Fruit fly (Drosophila melanogaster): ENCODE results near the gene ham.

ham gene

DNA sequence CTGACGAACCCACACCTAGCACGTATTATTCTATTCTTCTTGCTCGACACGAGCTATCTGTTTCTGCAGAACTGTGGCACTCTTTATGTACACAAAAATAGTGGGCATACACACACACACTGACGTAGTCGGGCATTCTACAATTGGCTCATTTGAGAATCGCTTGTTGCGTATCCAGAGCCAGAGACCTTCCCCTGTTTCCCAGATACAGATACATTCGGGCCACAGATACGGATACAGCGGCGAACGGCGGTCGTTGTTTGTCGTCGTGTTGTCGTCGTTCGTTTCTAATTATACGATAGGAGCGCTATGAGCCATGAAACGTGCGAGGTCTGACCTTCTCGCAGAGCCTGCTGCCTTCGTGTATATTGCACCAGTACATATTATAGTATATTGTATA is 55.5 kb downstream of the ham start:
- no peak for TF ChIP-seq CG17801 (GFP tag; optimal IDR thresholded peaks at IDR 0.05; ENCODE audit: partially characterized antibody)

DNA sequence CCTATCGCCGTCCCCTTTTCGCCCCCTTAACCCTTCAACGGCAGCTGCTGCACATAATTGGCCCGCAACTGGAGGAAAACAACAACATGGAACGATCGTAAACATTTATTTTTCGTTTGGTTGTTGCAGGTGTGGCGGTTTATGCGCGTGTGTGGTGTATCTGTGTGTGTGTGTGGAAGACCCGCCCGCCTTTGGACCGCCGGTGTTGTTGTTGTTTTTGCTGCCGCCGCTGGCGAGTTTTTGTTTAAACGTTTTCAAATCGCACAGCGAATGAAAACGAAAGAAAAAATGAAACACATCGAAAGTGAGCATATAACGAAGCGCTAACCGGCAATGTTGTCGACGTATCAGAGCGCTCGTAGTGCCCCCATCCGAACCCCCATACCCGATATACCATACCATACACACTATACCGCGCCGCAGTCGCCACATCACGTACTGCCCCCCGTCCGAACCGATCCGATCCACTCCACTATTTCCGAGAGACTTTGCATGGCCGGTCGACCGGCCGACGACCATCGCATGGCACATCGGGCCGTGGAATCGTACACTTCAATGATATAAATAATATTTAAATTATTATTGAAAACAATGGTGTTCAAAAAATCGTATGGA is 57.0 kb downstream of the ham start:
- no peak for TF ChIP-seq CG17801 (GFP tag; optimal IDR thresholded peaks at IDR 0.05; ENCODE audit: partially characterized antibody)

DNA sequence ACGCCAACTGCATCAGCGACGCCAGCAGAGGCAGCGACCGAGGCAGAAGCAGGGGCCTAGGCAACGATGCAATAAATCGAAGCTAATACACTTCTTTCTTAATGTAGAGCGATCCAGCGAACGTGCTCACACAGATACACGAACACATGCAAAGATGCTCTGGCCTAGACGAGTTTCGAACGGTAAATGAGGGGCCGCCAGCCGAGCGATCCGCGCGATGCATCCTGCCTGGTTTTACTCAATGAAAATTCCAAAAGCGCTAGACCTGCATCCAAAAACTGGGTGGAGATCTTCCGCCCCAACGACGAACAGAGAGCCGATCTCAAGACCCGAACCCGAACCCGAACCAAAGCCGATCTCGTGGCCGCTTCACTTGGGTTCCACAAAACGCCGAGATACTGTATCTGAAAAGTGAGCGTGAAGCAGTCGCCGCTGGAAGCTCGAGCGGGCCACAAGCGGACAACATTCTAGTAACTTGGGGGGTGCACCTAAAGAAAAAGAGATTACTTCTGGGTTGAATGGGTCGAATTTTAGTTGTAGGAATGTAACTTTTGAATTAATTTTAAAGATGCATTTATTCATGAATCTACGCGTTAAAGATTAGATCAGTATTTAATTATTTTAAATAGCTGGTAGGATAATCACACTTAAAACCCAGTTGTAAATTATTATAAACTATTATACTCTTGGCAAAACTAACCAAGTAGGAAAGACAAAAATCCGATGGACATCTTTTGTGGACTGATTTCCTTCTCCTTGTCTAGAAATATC is 59.8 kb downstream of the ham start:
- no peak for TF ChIP-seq CG17801 (GFP tag; optimal IDR thresholded peaks at IDR 0.05; ENCODE audit: partially characterized antibody)

DNA sequence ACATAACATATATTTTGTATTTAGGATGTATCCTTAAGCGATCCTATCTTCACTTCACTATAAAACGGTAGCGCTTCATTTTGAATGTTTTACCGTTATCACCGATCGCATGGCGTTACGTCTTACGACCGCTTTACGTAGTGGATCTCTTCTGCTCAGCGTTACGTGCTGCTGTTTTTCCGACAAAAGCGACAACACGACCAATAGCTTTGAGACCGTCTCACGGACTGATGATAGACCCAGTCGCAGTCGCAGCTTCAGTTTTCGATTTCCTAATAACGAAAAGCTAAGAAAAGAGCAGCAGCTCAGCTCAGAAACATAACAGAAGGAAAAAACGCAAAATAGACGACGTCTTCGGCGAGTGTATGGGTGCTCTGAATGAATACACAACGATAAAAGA is 60.4 kb downstream of the ham start, which contains the start of gene CG10348:
Gene CG10348, minus strand, starts transcription at position 234 of the 400 bp plus-strand sequence.
- TF ChIP-seq CG17801 (GFP tag; optimal IDR thresholded peaks at IDR 0.05; ENCODE audit: partially characterized antibody): no peak

DNA sequence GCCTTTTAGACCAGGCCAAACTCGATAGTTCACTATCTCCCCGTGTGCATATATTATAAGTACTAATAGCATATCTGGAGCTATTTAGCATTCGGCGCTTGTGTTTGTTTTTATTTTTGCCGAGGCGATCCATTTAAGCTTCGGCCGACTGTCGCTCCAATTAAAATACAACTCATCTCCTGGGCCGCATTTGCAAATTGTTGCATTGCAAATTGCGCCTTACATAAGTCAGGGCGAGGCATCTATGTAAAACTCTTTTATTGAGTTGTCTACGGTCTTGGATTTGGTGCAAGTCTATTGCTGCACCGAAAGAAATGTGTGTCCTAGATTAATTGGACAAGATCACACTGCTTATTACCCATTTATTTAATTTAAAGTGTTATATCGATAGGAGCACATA is 64.7 kb downstream of the ham start:
- no peak for TF ChIP-seq CG17801 (GFP tag; optimal IDR thresholded peaks at IDR 0.05; ENCODE audit: partially characterized antibody)

DNA sequence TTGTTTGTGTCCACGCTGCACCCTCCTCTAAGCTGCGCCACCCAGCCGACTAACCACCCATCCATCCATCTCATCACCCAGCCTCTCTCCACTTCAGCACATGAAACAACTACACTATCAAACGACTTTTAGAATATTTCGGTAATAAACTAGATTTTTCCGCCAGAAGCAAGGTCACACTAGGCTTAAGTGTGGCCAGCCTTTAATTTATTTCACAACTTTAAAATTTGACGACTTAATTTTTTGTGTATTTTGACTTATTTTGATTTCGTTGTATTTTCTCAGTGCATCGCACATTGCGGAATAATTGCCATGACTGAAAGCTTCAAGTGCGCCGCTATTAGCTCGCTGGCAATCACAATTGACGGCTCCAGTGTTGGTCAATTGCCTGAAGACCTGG is 67.9 kb downstream of the ham start:
- no peak for TF ChIP-seq CG17801 (GFP tag; optimal IDR thresholded peaks at IDR 0.05; ENCODE audit: partially characterized antibody)

DNA sequence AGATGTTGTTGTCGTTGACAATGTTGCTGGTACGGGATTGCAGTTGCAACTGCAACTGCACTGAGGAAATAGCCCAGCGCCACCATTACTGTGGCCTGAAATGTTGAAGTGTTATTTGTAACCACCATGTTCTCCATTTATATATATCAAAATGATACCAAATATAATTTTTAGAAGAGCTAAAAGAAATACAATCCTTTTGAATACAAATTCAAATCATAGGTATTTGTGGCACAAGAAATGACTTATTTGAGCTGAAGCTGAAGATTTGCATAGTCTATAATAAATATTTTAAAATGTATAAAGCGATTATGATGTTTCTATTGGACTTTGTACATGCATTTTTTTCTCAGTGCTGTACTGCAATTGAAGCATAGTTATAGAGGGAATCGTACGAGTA is 73.1 kb downstream of the ham start:
- TF ChIP-seq CG17801 (GFP tag; optimal IDR thresholded peaks at IDR 0.05; ENCODE audit: partially characterized antibody): no peak

DNA sequence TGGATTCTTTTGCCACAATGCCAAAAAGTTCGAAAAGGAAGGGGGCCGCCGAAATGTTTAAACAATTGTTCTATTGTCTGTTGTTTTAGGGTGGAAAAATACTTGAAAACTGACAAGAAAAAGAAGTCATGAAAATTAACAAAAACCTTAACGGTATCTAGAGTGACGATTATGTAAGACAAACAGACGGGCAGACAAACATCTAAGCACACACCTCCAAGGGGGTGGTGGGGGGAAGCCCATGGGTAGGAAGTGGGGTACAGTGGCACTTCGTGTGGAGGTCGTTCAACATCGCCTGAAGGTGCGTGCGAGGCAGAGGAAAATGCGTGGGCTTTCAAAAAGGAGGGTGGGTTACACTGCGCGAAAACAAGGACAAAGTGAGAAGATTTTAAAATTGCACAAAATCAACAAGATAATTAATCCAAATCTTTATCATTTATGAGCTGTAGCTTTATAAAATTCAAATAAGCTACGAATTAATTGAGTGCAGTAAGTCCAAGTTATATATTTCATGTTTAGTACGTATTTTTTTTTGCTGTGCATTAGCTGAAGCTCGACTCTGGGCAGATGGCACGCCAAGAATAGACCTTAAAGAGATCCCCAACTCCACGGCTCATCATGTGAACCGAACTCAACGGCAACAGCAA is 75.2 kb downstream of the ham start:
- TF ChIP-seq CG17801 (GFP tag; optimal IDR thresholded peaks at IDR 0.05; ENCODE audit: partially characterized antibody): no peak

DNA sequence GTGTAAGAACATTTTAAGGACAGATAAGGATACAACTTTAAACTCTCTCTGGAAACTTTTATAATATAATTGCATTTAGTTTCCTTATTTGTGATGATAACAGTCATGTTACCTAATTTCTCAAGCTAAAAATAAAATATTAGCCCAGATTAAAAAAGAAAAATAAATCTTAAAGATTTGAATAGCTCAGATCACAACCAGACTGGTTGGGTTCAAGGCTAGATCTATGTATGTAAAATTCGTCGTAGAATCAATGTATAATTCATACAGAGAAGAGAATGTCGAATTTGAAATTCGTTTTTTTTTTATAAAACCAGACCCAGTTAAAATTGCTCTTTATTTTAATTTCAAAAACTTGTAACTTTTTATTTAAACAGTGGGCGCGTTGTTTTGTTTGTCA is 78.6 kb downstream of the ham start:
- TF ChIP-seq CG17801 (GFP tag; optimal IDR thresholded peaks at IDR 0.05; ENCODE audit: partially characterized antibody): no peak

DNA sequence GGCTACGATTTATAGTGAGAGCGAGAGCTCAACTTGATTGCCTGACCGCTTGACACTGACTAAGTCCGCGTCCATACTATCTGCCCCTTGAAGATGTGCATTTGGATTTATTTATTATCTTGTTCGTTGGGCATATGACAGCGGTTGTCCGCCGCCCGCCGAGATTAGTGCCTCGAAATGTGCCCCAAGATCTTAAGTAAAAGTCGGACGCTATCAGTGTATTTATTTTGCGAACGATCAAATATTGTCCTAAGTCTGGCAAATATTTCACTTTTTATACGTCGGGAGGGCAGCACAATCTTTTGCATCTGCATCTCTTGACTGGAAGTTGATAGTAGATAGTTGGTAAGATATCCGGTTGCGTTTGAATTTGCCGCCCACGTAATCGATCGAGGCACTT is 79.0 kb downstream of the ham start, which contains the start of gene Irk3:
Gene Irk3, minus strand, starts transcription at position 63 of the 400 bp plus-strand sequence.
- TF ChIP-seq CG17801 (GFP tag; optimal IDR thresholded peaks at IDR 0.05; ENCODE audit: partially characterized antibody): no peak
